Fruit fly (Drosophila melanogaster) whole organism, prepupa: Measurements from ENCODE around the gene CG9674.
A peak's percentile ranks its signal among the peaks of the same experiment; 100 is the strongest.

Source experiments
- Blimp-1 ChIP-seq: fragments of 200-800 bp; sonication (Bioruptor generic); optimal IDR thresholded peaks from 3 replicates; lab custom pipeline; 2017; ENCODE audit warnings: missing biosample characterization, missing genetic modification characterization, mild to moderate bottlenecking, moderate library complexity, missing genetic modification reagents
- CG10631 ChIP-seq: fragments of 200-800 bp; sonication (Bioruptor generic); optimal IDR thresholded peaks from 2 replicates; lab custom pipeline; 2016; ENCODE audit warnings: missing biosample characterization, missing genetic modification characterization
- CG10669 ChIP-seq: fragments of 200-800 bp; sonication (Bioruptor generic); optimal IDR thresholded peaks from 3 replicates; lab custom pipeline; 2018; ENCODE audit warnings: missing biosample characterization, mild to moderate bottlenecking, missing genetic modification characterization, moderate library complexity
- CG11294 ChIP-seq: fragments of 200-800 bp; sonication (Bioruptor generic); IDR thresholded peaks from 2 replicates; pipeline ENCODE4 v1.3.6; 2022; ENCODE audit warnings: missing biosample characterization, missing genetic modification characterization
- CG11762 ChIP-seq: fragments of 200-800 bp; sonication (Bioruptor generic); optimal IDR thresholded peaks from 3 replicates; lab custom pipeline; 2016; ENCODE audit warnings: missing biosample characterization, missing genetic modification characterization; ENCODE audit not compliant: insufficient read depth
- CG11902 ChIP-seq: fragments of 200-800 bp; sonication (Bioruptor generic); optimal IDR thresholded peaks from 3 replicates; lab custom pipeline; 2016; ENCODE audit warnings: missing biosample characterization, missing genetic modification characterization
- CG15336 ChIP-seq: fragments of 200-800 bp; sonication (Bioruptor generic); IDR thresholded peaks from 2 replicates; pipeline ENCODE4 v1.3.6; 2022; ENCODE audit warnings: missing biosample characterization, missing genetic modification characterization
- CG16779 ChIP-seq: fragments of 200-800 bp; sonication (Bioruptor generic); optimal IDR thresholded peaks from 3 replicates; lab custom pipeline; 2017; ENCODE audit warnings: missing biosample characterization, mild to moderate bottlenecking, missing genetic modification characterization
- CG3032 ChIP-seq: fragments of 200-800 bp; optimal IDR thresholded peaks from 2 replicates; lab custom pipeline; 2019; ENCODE audit warnings: missing biosample characterization, mild to moderate bottlenecking, missing genetic modification characterization, moderate library complexity
- CG32006 ChIP-seq: fragments of 200-800 bp; sonication (Bioruptor generic); optimal IDR thresholded peaks from 3 replicates; lab custom pipeline; 2017; ENCODE audit warnings: missing biosample characterization, mild to moderate bottlenecking, missing genetic modification characterization
- CG34406 ChIP-seq: fragments of 200-800 bp; sonication (Bioruptor generic); optimal IDR thresholded peaks from 3 replicates; lab custom pipeline; 2016; ENCODE audit warnings: missing biosample characterization, missing genetic modification characterization
- CG3919 ChIP-seq: fragments of 200-800 bp; sonication (Bioruptor generic); optimal IDR thresholded peaks from 3 replicates; lab custom pipeline; 2016; ENCODE audit warnings: missing biosample characterization, missing genetic modification characterization
- CG6276 ChIP-seq: fragments of 200-800 bp; sonication (Bioruptor generic); optimal IDR thresholded peaks from 2 replicates; lab custom pipeline; 2017; ENCODE audit warnings: missing biosample characterization, mild to moderate bottlenecking, missing genetic modification characterization
- CG6792 ChIP-seq: fragments of 200-800 bp; sonication (Bioruptor generic); optimal IDR thresholded peaks from 3 replicates; lab custom pipeline; 2016; ENCODE audit warnings: missing biosample characterization, missing genetic modification characterization
- CG6854 ChIP-seq: fragments of 200-800 bp; sonication (Bioruptor generic); optimal IDR thresholded peaks from 2 replicates; lab custom pipeline; 2017; ENCODE audit warnings: missing biosample characterization, mild to moderate bottlenecking, missing genetic modification characterization
- CG7368 ChIP-seq: fragments of 200-800 bp; sonication (Bioruptor generic); optimal IDR thresholded peaks from 3 replicates; lab custom pipeline; 2016; ENCODE audit warnings: missing biosample characterization, missing genetic modification characterization
- CG8119 ChIP-seq: fragments of 200-800 bp; sonication (Bioruptor generic); IDR thresholded peaks from 3 replicates; pipeline ENCODE4 v1.3.6; 2022; ENCODE audit warnings: missing biosample characterization, missing genetic modification characterization
- CG8319 ChIP-seq: fragments of 200-800 bp; sonication (Bioruptor generic); optimal IDR thresholded peaks from 3 replicates; lab custom pipeline; 2016; ENCODE audit warnings: missing biosample characterization, missing genetic modification characterization
- Eip78C ChIP-seq: fragments of 200-800 bp; sonication (Bioruptor generic); peaks from one replicate; lab custom pipeline; 2016; ENCODE audit warnings: missing biosample characterization, missing genetic modification characterization
- Eip93F ChIP-seq: fragments of 200-800 bp; sonication (Bioruptor generic); optimal IDR thresholded peaks from 2 replicates; lab custom pipeline; 2016; ENCODE audit warnings: missing biosample characterization, mild to moderate bottlenecking, missing genetic modification characterization
- Ets96B ChIP-seq: fragments of 200-800 bp; optimal IDR thresholded peaks from 2 replicates; lab custom pipeline; 2019; ENCODE audit warnings: missing biosample characterization, mild to moderate bottlenecking, missing genetic modification characterization, moderate library complexity
- Hr38 ChIP-seq: sonication (Bioruptor generic); optimal IDR thresholded peaks from 2 replicates; lab custom pipeline; 2016; ENCODE audit warnings: missing biosample characterization, missing genetic modification characterization
- Lpt ChIP-seq: fragments of 200-800 bp; sonication (Bioruptor generic); optimal IDR thresholded peaks from 3 replicates; lab custom pipeline; 2016; ENCODE audit warnings: missing biosample characterization, missing genetic modification characterization
- Met ChIP-seq: fragments of 200-800 bp; sonication (Bioruptor generic); optimal IDR thresholded peaks from 3 replicates; lab custom pipeline; 2016; ENCODE audit warnings: missing biosample characterization, missing genetic modification characterization
- OdsH ChIP-seq: fragments of 200-800 bp; sonication (Bioruptor generic); optimal IDR thresholded peaks from 3 replicates; lab custom pipeline; 2016; ENCODE audit warnings: missing biosample characterization, missing genetic modification characterization
- Smox ChIP-seq: fragments of 200-800 bp; sonication (Bioruptor generic); optimal IDR thresholded peaks from 3 replicates; lab custom pipeline; 2016; ENCODE audit warnings: missing biosample characterization, missing genetic modification characterization
- Sox102F ChIP-seq: fragments of 200-800 bp; sonication (Bioruptor generic); optimal IDR thresholded peaks from 2 replicates; lab custom pipeline; 2016; ENCODE audit warnings: missing biosample characterization, mild to moderate bottlenecking, missing genetic modification characterization
- Sox14 ChIP-seq: fragments of 200-800 bp; sonication (Bioruptor generic); optimal IDR thresholded peaks from 3 replicates; lab custom pipeline; 2016; ENCODE audit warnings: missing biosample characterization, missing genetic modification characterization
- Sox15 ChIP-seq: fragments of 200-800 bp; sonication (Bioruptor generic); optimal IDR thresholded peaks from 3 replicates; lab custom pipeline; 2016; ENCODE audit warnings: missing biosample characterization, missing genetic modification characterization
- achi ChIP-seq: fragments of 200-800 bp; sonication (Bioruptor generic); optimal IDR thresholded peaks from 3 replicates; lab custom pipeline; 2016; ENCODE audit warnings: missing biosample characterization, missing genetic modification characterization
- acj6 ChIP-seq: fragments of 200-800 bp; sonication (Bioruptor generic); optimal IDR thresholded peaks from 3 replicates; lab custom pipeline; 2016; ENCODE audit warnings: missing biosample characterization, missing genetic modification characterization
- cyc ChIP-seq: fragments of 200-800 bp; sonication (Bioruptor generic); optimal IDR thresholded peaks from 3 replicates; lab custom pipeline; 2016; ENCODE audit warnings: missing biosample characterization, missing genetic modification characterization
- dac ChIP-seq: fragments of 200-800 bp; sonication (Bioruptor generic); optimal IDR thresholded peaks from 2 replicates; lab custom pipeline; 2017; ENCODE audit warnings: missing biosample characterization, mild to moderate bottlenecking, missing genetic modification characterization
- dsx ChIP-seq: fragments of 200-800 bp; optimal IDR thresholded peaks from 3 replicates; lab custom pipeline; 2019; ENCODE audit warnings: missing biosample characterization, mild to moderate bottlenecking, missing genetic modification characterization, moderate library complexity; ENCODE audit not compliant: poor library complexity, severe bottlenecking
- eg ChIP-seq: fragments of 200-800 bp; sonication (Bioruptor generic); IDR thresholded peaks from 3 replicates; pipeline ENCODE4 v1.3.6; 2022; ENCODE audit warnings: missing biosample characterization, missing genetic modification characterization
- esn ChIP-seq: fragments of 200-800 bp; sonication (Bioruptor generic); optimal IDR thresholded peaks from 2 replicates; lab custom pipeline; 2016; ENCODE audit warnings: missing biosample characterization, mild to moderate bottlenecking, missing genetic modification characterization, moderate library complexity
- fd59A ChIP-seq: fragments of 200-800 bp; sonication (Bioruptor generic); optimal IDR thresholded peaks from 2 replicates; lab custom pipeline; 2017; ENCODE audit warnings: missing biosample characterization, mild to moderate bottlenecking, missing genetic modification characterization, missing genetic modification reagents
- fd85E ChIP-seq: fragments of 200-800 bp; sonication (Bioruptor generic); optimal IDR thresholded peaks from 3 replicates; lab custom pipeline; 2016; ENCODE audit warnings: missing biosample characterization, missing genetic modification characterization
- fkh ChIP-seq: fragments of 200-800 bp; sonication (Bioruptor generic); optimal IDR thresholded peaks from 3 replicates; lab custom pipeline; 2017; ENCODE audit warnings: missing biosample characterization, mild to moderate bottlenecking, missing genetic modification characterization, moderate library complexity
- lz ChIP-seq: fragments of 200-800 bp; sonication (Bioruptor generic); optimal IDR thresholded peaks from 3 replicates; lab custom pipeline; 2016; ENCODE audit warnings: missing biosample characterization, missing genetic modification characterization
- net ChIP-seq: fragments of 200-800 bp; sonication (Bioruptor generic); optimal IDR thresholded peaks from 3 replicates; lab custom pipeline; 2016; ENCODE audit warnings: missing biosample characterization, missing genetic modification characterization
- pdm3 ChIP-seq: fragments of 200-800 bp; sonication (Bioruptor generic); optimal IDR thresholded peaks from 3 replicates; lab custom pipeline; 2016; ENCODE audit warnings: missing biosample characterization, missing genetic modification characterization
- spab ChIP-seq: fragments of 200-800 bp; sonication (Bioruptor generic); optimal IDR thresholded peaks from 2 replicates; lab custom pipeline; 2017; ENCODE audit warnings: missing biosample characterization, mild to moderate bottlenecking, missing genetic modification characterization, missing genetic modification reagents
- ss ChIP-seq, 2 experiments: fragments of 200-800 bp; sonication (Bioruptor generic); optimal IDR thresholded peaks; 2 replicates in 1 of 2; 3 replicates in 1 of 2; lab custom pipeline; 2017 to 2018; ENCODE audit warnings: mild to moderate bottlenecking in 2 of 2, missing biosample characterization in 2 of 2, missing genetic modification characterization in 2 of 2, moderate library complexity in 1 of 2
- svp ChIP-seq: fragments of 200-800 bp; sonication (Bioruptor generic); peaks from one replicate; lab custom pipeline; 2016; ENCODE audit warnings: missing biosample characterization, missing genetic modification characterization
- topi ChIP-seq: fragments of 200-800 bp; sonication (Bioruptor generic); optimal IDR thresholded peaks from 3 replicates; lab custom pipeline; 2016; ENCODE audit warnings: missing biosample characterization, missing genetic modification characterization
- vri ChIP-seq: fragments of 200-800 bp; sonication (Bioruptor generic); optimal IDR thresholded peaks from 3 replicates; lab custom pipeline; 2016; ENCODE audit warnings: missing biosample characterization, mild to moderate bottlenecking, missing genetic modification characterization

Gene CG9674

dm6 chr3L:16766901-16767300, 40.6 kb downstream of the CG9674 start:
- TF ChIP-seq achi (no peak), CG10669 (GFP tag; lab: Kevin White, UChicago) (no peak), CG15336 (no peak), CG3032 (no peak), CG8319 (no peak), cyc (no peak), Blimp-1 (no peak), Ets96B (no peak), vri (GFP tag; lab: Kevin White, UChicago) (no peak)

DNA sequence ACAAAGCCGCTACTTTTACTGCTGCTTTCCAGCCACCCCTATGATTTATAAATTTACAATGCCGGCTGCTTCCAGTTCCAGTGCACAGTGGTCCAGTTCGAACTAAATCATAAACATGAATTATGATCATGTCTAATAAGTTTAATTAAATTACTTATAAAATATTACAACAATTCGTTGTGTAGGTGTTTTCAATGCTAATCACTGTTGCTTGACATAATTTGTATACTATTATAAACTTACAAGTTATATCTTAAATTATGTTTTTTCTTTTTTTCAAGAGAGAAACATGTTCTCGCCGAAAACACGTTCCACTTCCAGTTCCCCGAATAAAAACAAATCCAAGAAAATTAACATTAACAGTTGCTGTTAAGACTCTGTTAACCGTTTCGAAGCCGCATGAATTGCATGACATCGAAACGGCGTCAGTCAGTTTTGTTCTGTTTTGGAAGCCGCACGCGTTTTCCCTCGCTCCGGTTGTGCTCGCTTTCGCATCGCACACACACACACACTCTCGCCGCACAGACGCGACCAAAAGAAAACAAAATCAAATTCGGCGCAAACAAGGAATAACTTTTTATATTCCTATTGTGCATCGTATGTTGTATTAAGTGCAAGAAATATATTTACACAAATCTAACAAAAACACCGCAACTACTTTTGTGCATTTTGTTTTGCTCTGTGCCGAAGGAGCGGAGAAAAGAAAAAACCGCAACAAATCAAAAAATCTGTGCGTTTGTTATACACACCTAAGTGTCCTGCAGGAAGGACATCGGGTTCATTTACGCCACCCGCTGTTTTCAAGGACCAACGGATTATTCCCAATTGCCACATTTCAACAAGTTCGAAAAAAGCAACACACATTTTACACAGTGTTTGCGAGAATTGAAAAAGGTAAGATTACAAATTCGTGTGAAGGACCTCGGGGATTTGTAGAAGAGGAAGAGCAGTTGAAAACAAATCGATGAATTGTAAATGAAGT, 41.6 kb downstream of the CG9674 start, which contains the start of gene Nrt:
Gene Nrt (plus strand): TSS at position 426 of the 982 bp plus-strand sequence.
- TF ChIP-seq CG3032 (peak; percentile 50), esn (GFP tag; lab: Kevin White, UChicago) (peak; percentile 66), svp (no peak), pdm3 (GFP tag; lab: Kevin White, UChicago) (peak; percentile 47), topi (GFP tag; lab: Kevin White, UChicago) (peak; percentile 25), CG15336 (peak; percentile 75), CG34406 (peak; percentile 52), Ets96B (peak; percentile 56), cyc (peak; percentile 4), Sox14 (GFP tag; lab: Kevin White, UChicago) (no peak), Eip78C (GFP tag; lab: Kevin White, UChicago) (peak; percentile 93), Eip93F (GFP tag; lab: Kevin White, UChicago) (no peak), acj6 (GFP tag; lab: Kevin White, UChicago) (peak; percentile 59), Hr38 (GFP tag; lab: Kevin White, UChicago) (no peak), Sox102F (GFP tag; lab: Kevin White, UChicago) (peak; percentile 58), dsx (GFP tag; lab: Kevin White, UChicago) (peak; percentile 70), eg (GFP tag; lab: Robert Waterston, UW) (peak; percentile 58; the same call in 1 of the 3 replicates), fd85E (GFP tag; lab: Kevin White, UChicago) (peak; percentile 23), CG6854 (GFP tag; lab: Kevin White, UChicago) (peak; percentile 43), spab (GFP tag; lab: Kevin White, UChicago) (peak; percentile 44), Smox (GFP tag; lab: Kevin White, UChicago) (peak; percentile 53), fd59A (no peak), Lpt (GFP tag; lab: Kevin White, UChicago) (peak; percentile 53), CG3919 (GFP tag; lab: Kevin White, UChicago) (peak; percentile 59), net (GFP tag; lab: Kevin White, UChicago) (peak; percentile 61), achi (peak; percentile 58), lz (GFP tag; lab: Kevin White, UChicago) (peak; percentile 17), CG10631 (peak; percentile 49), CG11762 (GFP tag; lab: Kevin White, UChicago) (peak; percentile 8), CG6792 (GFP tag; lab: Kevin White, UChicago) (peak; percentile 8), CG10669 (GFP tag; lab: Kevin White, UChicago) (peak; percentile 52), CG11902 (GFP tag; lab: Kevin White, UChicago) (no peak), CG8119 (GFP tag; lab: Robert Waterston, UW) (peak; percentile 82), fkh (GFP tag; lab: Kevin White, UChicago) (peak; percentile 50), CG11294 (GFP tag; lab: Robert Waterston, UW) (0 out of 2 replicates have a peak, but pooled peaks have one; percentile 7), Met (peak; percentile 56), CG8319 (no peak), CG7368 (peak; percentile 23), CG16779 (tag; lab: Kevin White, UChicago) (peak; percentile 43), CG32006 (GFP tag; lab: Kevin White, UChicago) (peak; percentile 61), Sox15 (no peak), dac (GFP tag; lab: Kevin White, UChicago) (no peak), Blimp-1 (no peak), ss (GFP tag; optimal IDR thresholded peaks at IDR 0.05; lab: Kevin White, UChicago) (peak; percentile 67 to 77), CG6276 (GFP tag; lab: Kevin White, UChicago) (peak; percentile 73), OdsH (GFP tag; lab: Kevin White, UChicago) (peak; percentile 55)
